Fruit fly (Drosophila melanogaster): ENCODE measurements around the gene cold.

The cold gene

dm6 chr2L:624317-624716 lies 50.2 kb downstream of the cold start, which contains the start of gene lectin-21Ca:
lectin-21Ca (plus strand) TSS chr2L:624617.
- no peak for TF ChIP-seq pan (optimal IDR thresholded peaks at IDR 0.05)
- no peak for TF ChIP-seq tai (GFP tag; optimal IDR thresholded peaks at IDR 0.05)
- TF ChIP-seq foxo (GFP tag; optimal IDR thresholded peaks at IDR 0.05), result no peak
- no peak for TF ChIP-seq ey (GFP tag; optimal IDR thresholded peaks at IDR 0.05)
- no peak for TF ChIP-seq dl (GFP tag; optimal IDR thresholded peaks at IDR 0.05; ENCODE audit: insufficient read depth in 1 of 2, partially characterized antibody in 2 of 2)
- no peak for TF ChIP-seq Vsx2 (GFP tag; optimal IDR thresholded peaks at IDR 0.05; ENCODE audit: partially characterized antibody)
- no peak for TF ChIP-seq CG32264 (GFP tag; optimal IDR thresholded peaks at IDR 0.05)
- TF ChIP-seq lola (GFP tag; optimal IDR thresholded peaks at IDR 0.05), result no peak
- no peak for TF ChIP-seq N (GFP tag; optimal IDR thresholded peaks at IDR 0.05)
- no peak for TF ChIP-seq Rel (GFP tag; optimal IDR thresholded peaks at IDR 0.05)
- TF ChIP-seq Rel (tag; optimal IDR thresholded peaks at IDR 0.05), result no peak
- no peak for TF ChIP-seq CrebA (GFP tag; optimal IDR thresholded peaks at IDR 0.05; ENCODE audit: borderline replicate concordance)
- no peak for TF ChIP-seq CG9705 (GFP tag; optimal IDR thresholded peaks at IDR 0.05)
- no peak for TF ChIP-seq Jra (GFP tag; optimal IDR thresholded peaks at IDR 0.05)
